Worm (Caenorhabditis elegans): Measurements from ENCODE around the gene srz-13.

The srz-13 gene

DNA sequence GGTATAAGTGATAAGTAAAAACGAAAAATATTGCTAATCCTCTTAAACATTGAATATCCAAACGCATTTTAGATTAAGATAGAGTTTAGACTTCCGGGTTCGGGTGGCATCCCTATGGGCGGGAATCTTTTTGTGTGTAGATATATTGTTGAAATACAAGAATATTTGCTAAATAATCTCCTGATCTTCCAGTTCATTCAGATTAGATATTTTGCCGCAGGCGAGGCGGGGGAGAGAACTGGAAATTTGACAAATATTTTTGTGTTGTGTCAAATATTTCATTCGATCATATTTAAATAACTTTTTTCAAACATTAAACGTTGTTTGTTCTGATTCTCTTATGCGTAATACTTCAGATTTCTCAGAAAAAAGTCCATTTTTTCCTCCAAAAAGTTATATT is 27.6 kb downstream of the srz-13 start, which contains the start of gene oac-15:
TSS of gene oac-15 (minus strand) at position 101 of the 400 bp plus-strand sequence.
- TF ChIP-seq unc-62 (GFP tag; optimal IDR thresholded peaks at IDR 0.05): no peak

DNA sequence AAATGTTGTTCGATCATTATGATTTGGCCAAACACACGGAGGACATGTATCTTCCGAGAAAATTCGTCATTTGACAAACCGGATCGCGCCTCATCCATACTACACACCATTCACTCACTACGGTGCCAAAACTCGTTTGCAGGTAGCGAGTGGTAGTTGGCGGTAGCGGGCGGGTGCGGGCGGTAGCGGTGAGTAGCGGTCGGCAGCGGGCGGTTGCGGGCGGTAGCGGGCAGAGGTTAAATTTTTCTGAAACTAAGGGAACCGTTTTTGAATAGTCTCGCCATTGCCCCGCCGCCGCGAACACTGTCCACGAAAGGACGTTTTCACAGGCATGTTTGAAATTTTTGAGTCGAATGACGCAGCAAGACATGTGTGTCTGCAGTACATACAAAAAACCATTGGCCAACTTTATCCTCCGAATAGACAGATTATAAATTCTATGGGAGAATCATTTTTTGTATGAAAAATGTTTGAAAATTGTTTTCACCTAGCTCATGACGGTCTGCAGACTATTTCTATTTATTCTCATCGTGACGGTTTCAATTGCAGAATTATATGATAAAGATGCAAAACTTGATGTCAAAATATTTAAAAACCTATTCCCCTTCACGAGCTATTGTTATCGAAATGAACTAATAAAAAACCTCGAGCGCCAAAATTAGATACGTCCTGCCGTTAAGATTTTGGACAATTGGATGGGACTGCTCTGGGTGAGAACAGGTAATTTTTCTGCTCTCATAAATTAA is 28.2 kb downstream of the srz-13 start, which contains the start of gene F11A5.16:
TSS of gene F11A5.16 (plus strand) at position 696 of the 746 bp plus-strand sequence.
- no peak for TF ChIP-seq unc-62 (GFP tag; optimal IDR thresholded peaks at IDR 0.05)

DNA sequence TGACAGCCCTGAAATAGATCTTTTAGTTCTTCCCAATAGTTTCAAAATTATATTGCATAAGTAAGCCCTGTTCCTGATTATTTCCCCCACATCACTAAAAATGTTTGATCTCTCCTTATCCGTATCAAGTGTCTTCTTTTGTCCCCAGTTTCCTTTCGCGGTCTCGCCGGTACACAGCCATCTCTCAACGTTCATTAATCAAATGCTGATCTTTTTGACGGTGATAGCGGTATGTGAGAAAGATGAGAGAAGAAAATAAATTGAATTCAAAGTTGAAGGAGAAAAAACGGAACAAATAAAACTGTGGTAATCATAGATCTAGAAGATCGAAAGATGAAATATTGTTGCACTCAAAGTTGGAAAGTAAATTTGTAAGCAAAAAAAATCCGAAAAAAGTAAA is 29.5 kb downstream of the srz-13 start:
- no peak for TF ChIP-seq unc-62 (GFP tag; optimal IDR thresholded peaks at IDR 0.05)

DNA sequence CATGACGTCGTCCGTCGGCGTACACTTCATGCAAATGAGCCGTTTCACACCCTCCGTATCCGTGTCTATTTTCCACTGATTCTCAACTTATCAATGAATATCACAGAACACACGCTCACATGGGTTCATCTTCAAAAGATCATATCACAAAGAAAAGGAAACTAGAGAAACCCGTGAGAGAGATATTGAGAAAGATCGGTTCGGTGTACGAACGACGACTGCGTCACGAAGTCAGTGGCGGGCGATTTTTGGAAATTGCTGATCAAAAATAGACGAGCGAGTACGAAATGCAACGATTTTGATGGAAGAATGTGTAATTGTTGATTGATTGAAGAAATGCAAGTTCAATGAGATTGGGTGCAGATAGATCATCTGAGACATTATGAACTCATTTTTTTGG is 31.1 kb downstream of the srz-13 start:
- TF ChIP-seq unc-62 (GFP tag; optimal IDR thresholded peaks at IDR 0.05): no peak

DNA sequence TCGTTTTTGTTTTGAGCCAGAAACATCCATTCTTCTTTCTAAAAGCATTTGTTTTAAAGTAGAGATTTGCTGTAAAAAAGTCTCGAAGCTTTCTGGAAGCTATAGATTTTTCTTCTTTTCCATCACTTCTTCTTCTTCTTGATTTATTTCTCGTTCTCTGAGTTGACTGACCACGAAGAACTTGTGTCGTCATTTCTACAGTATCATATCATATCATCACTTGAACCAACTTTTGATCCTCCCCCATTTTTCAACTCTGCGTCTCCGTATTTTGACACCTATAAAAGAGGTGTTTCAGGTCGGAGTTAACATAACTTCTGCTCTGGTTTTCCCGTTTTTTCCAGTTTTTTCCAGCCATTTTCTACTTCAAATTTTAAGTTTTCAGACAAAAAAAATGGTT is 32.3 kb downstream of the srz-13 start, which contains the start of gene F11A5.9:
TSS of gene F11A5.9 (plus strand) at position 386 of the 400 bp plus-strand sequence.
- no peak for TF ChIP-seq unc-62 (GFP tag; optimal IDR thresholded peaks at IDR 0.05)

DNA sequence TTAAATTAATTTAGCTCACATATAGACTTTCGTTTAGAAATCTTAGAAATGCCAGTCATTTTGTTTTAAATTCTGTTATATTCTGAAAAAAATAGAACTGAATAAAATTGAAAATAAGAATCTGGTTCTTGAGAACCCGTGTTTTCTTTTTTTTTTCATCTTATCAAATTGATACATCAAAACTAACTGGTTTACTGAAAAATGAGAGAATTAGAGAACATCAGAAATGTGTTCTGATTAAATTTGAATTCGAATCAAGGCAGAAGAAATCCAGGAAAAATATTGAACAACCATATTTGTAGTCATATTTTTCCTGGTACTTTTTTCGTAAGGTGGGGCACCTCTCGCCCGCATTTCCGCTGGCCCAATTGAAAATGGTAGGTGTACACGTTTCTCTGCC is 36.3 kb downstream of the srz-13 start, which contains the start of gene F11A5.15:
TSS of gene F11A5.15 (minus strand) at position 101 of the 400 bp plus-strand sequence.
- no peak for TF ChIP-seq unc-62 (GFP tag; optimal IDR thresholded peaks at IDR 0.05)

DNA sequence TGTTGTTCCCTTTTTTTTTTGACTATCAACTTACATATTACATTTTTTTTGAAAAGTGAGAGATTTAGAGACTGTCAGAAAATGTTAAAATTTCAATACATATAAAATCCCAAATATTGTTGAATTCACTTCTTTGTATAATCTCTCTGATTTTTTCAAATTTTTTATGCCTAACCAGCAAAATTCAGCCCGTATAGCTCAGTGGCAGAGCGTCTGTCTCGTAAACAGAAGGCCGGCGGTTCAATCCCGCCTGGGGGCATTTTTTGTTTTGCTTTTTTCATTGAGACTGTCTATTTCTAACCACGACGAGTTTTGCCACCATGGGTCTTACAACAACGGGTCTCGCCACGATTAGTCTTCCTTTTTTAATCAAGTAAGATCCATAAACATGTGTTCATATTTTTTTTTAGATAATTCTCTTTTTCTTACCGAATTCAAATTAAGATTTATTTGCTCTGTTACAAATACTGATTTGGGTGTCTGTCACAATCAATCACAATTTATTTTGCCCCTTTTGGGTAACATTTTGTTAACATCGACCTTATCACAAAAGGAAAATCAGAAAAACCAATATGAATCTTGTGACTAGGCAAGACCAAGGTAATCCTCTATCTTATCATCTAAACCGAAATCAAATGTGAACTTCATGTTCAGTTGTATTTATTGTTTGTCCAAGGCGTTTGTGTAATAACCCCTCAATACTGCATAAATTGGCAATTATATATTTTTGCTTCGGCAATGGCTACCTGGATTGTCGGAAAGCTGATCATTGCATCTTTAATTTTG is 37.0 kb downstream of the srz-13 start, which contains the start of gene glc-1:
TSS of gene glc-1 (plus strand) at position 663 of the 786 bp plus-strand sequence.
- no peak for TF ChIP-seq unc-62 (GFP tag; optimal IDR thresholded peaks at IDR 0.05)

DNA sequence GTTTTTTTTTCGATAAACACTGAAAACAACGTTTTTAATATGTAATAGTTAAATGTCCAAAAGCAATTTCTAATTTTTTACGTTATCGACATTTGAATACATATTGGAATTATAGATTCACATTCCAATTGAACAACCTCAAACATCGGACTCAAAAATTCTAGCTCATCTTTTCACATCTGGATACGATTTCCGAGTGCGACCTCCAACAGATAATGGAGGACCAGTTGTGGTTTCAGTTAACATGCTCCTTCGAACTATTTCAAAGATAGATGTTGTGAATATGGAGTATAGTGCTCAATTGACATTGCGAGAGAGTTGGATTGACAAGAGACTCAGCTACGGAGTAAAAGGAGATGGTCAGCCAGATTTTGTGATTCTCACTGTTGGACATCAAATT is 37.8 kb downstream of the srz-13 start:
- TF ChIP-seq unc-62 (GFP tag; optimal IDR thresholded peaks at IDR 0.05): no peak

DNA sequence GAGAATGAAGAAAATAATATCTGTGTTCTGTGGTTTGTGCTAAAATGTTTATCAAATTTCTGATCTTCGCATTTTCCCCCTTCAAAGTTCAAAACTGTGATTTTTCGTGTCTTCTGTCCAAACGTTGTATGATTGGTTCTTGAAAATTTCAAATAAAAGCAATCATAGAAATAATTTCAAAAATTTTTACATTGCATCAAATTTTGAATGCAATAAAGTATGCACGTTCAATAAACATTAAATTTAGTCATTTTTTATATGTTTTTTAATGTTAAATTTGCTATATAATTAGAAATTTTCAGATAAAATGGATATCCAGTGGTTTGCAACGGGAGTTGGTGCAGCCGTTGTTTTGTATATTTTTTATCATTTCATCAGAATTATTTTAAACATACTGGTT is 41.8 kb downstream of the srz-13 start, which contains the start of gene stdh-2:
TSS of gene stdh-2 (plus strand) at position 301 of the 400 bp plus-strand sequence.
- no peak for TF ChIP-seq unc-62 (GFP tag; optimal IDR thresholded peaks at IDR 0.05)

DNA sequence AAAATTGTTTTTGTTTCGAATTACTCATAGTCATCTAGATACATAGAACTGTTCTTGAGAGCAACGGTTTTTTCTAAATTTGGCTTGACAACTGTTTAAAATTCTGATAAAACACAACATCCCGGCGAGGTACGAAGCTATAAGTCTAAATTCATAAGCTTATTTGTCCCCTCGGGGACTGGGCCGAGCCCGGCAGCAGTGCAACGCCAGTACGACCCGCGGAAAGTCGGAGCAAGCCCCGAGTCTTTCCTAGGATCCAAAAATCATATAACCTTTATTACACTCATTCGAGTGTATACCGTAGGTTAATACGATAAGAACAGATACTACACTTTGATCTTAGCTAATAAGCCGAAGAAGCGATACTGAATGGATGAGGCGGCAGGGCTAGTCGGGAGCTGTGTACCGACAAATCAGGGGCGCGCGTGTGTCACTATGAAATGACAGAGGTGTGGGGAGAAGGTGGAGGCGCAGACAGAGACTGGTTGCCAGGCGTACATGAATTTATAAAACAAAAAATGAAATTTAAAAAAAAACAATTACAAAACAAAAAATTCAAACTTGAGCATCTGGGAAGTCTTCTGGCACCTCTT is 43.4 kb downstream of the srz-13 start:
- TF ChIP-seq unc-62 (GFP tag; optimal IDR thresholded peaks at IDR 0.05): no peak

DNA sequence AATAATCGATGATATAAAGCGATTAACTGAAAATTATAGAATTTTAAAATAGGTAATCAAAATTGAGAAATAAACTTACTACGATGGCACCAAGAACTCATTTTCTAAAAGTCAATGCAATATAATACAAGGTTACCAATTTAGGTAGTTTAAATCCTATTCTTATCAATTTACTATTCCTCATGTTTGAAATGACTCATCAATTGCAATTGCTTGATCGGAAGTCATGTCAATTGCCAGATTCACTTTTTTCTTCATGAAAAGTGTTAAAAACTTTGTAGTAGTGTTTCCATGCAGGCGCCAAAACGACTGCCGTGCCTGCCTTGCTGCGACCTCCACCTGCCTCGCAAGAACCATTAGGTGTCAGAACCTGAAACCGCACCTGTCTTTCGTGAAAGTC is 44.4 kb downstream of the srz-13 start, which contains the start of gene F11A5.13:
TSS of gene F11A5.13 (minus strand) at position 101 of the 400 bp plus-strand sequence.
- no peak for TF ChIP-seq unc-62 (GFP tag; optimal IDR thresholded peaks at IDR 0.05)

DNA sequence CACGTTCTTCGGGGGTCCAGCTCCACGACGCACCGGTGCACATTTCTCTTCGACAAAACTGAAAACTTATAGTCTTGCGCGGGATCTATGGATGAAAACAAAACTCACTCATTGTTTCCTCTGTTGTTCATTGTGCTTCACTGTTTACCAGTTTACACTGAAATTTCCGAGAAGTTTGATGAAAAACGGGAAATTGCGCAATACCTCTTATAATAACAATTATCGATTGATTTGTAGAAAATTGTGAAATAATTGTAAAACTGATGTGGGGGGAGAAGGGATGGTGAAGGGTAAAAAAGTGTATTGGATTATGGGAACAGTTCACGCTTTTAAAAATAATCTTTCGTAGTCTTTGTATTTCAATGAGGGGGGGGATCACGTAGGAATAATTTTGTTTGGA is 47.2 kb downstream of the srz-13 start:
- no peak for TF ChIP-seq unc-62 (GFP tag; optimal IDR thresholded peaks at IDR 0.05)

DNA sequence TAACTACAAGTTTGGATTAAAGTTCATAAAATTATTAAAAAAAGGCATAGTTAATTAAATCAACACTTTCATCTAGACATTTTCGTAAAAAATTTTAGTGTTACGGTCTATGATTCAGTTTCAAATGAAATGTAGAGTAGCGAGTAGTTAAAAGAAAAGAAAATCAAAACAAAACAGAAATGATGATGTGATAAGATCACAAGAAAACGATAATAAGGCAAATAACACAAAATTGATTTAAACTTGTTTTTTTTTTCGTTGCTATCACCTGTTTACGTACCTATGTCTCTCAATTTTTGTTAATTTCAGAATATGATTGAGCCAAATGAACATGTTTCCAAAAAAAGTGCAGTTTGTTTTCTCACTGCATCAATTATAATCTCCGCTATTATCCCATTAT is 47.7 kb downstream of the srz-13 start, which contains the start of the genes F21H7.2 and F21H7.12:
TSS of gene F21H7.2 (minus strand) at position 101 of the 400 bp plus-strand sequence.
TSS of gene F21H7.12 (plus strand) at position 270 of the 400 bp plus-strand sequence.
- TF ChIP-seq unc-62 (GFP tag; optimal IDR thresholded peaks at IDR 0.05): no peak

DNA sequence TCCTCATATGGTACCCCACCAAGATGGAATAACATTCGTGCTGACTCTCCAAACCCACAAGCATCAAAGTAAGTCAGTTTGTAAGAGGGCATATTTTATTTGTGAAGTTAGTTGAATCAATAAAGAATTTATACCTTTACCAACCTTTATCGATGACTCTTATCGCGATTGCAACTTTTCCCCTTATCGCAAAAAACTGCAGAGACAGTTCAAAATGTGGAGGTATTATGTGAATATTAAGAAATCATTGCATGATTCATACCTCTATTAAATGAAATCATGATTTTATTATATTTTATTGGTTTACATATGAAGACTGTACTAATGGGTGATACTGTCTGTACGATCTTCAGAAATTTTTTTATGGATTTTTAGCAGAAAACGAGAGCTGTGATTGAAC is 50.0 kb downstream of the srz-13 start, which contains the start of gene gst-22:
TSS of gene gst-22 (minus strand) at position 103 of the 400 bp plus-strand sequence.
- TF ChIP-seq unc-62 (GFP tag; optimal IDR thresholded peaks at IDR 0.05): no peak

All from whole organism, dauer.